Worm (Caenorhabditis elegans): ENCODE data around the gene F52H2.15.

DNA sequence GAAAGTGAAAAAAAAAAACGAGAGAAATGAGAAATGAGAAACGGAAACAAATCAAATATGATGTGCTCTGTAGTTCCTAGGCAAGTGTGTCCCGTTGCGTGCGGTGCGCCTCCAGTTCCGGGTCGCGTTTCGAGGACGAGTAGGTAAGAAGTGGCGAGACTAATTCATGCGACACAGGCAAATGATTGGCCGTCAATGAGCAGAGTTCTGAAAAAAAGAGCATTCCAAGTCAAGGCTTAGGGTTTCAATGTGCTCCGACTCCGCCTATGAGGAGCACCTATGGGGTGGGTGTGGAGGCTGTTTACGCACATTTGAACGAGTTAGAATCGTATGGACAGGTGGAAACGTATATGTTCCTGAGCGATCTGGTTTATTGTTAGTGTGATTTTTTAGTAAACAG lies 21.8 kb upstream of the F52H2.15 start:
- TF ChIP-seq tbx-2 (tag; optimal IDR thresholded peaks at IDR 0.05), result no peak
- TF ChIP-seq pros-1 (tag; optimal IDR thresholded peaks at IDR 0.05), result no peak
- TF ChIP-seq unc-86 (tag; optimal IDR thresholded peaks at IDR 0.05), result no peak
- TF ChIP-seq nhr-11 (tag; optimal IDR thresholded peaks at IDR 0.05), result no peak
- TF ChIP-seq pha-2 (tag; optimal IDR thresholded peaks at IDR 0.05), result no peak
- no peak for TF ChIP-seq hlh-30 (tag; optimal IDR thresholded peaks at IDR 0.05; ENCODE audit: insufficient read depth)
- no peak for TF ChIP-seq K02D7.2 (tag; optimal IDR thresholded peaks at IDR 0.05)
- no peak for TF ChIP-seq rnt-1 (tag; optimal IDR thresholded peaks at IDR 0.05)
- no peak for TF ChIP-seq elt-2 (tag; optimal IDR thresholded peaks at IDR 0.05)
- TF ChIP-seq ama-1 (optimal IDR thresholded peaks at IDR 0.05), result no peak
- no peak for TF ChIP-seq unc-55 (GFP tag; optimal IDR thresholded peaks at IDR 0.05)
- no peak for TF ChIP-seq che-1 (tag; optimal IDR thresholded peaks at IDR 0.05)
- no peak for TF ChIP-seq C38D4.7 (GFP tag; optimal IDR thresholded peaks at IDR 0.05)
- no peak for TF ChIP-seq fkh-10 (GFP tag; optimal IDR thresholded peaks at IDR 0.05)
